Fruit fly (Drosophila melanogaster) whole organism, embryonic: Measurements from ENCODE around the gene ATP7.

Source experiments
- Blimp-1 ChIP-seq: fragments of 200-800 bp; sonication (Bioruptor generic); optimal IDR thresholded peaks from 3 replicates; lab custom pipeline; 2018; ENCODE audit warnings: missing biosample characterization, missing genetic modification characterization, mild to moderate bottlenecking, moderate library complexity, missing genetic modification reagents
- CG11085 ChIP-seq: fragments of 200-800 bp; sonication (Bioruptor generic); IDR thresholded peaks from 2 replicates; pipeline ENCODE4 v1.3.6; 2022; ENCODE audit warnings: missing biosample characterization, missing genetic modification characterization
- CG11456 ChIP-seq: fragments of 200-800 bp; sonication (Bioruptor generic); IDR thresholded peaks from 3 replicates; pipeline ENCODE4 v1.3.6; 2022; ENCODE audit warnings: missing biosample characterization, missing genetic modification characterization
- CG12104 ChIP-seq: fragments of 200-800 bp; sonication (Bioruptor generic); optimal IDR thresholded peaks from 3 replicates; lab custom pipeline; 2016; ENCODE audit warnings: missing biosample characterization, missing genetic modification characterization
- CG13624 ChIP-seq: fragments of 200-800 bp; sonication (Bioruptor generic); optimal IDR thresholded peaks from 2 replicates; lab custom pipeline; 2016; ENCODE audit warnings: missing biosample characterization, missing genetic modification characterization
- CG13894 ChIP-seq: fragments of 200-800 bp; sonication (Bioruptor generic); optimal IDR thresholded peaks from 3 replicates; lab custom pipeline; 2018; ENCODE audit warnings: missing biosample characterization, mild to moderate bottlenecking, missing genetic modification characterization, moderate library complexity
- CG14441 ChIP-seq: fragments of 200-800 bp; sonication (Bioruptor generic); IDR thresholded peaks from 2 replicates; pipeline ENCODE4 v1.3.6; 2022; ENCODE audit warnings: missing biosample characterization, missing genetic modification characterization
- CG1602 ChIP-seq: fragments of 200-800 bp; sonication (Bioruptor generic); optimal IDR thresholded peaks from 3 replicates; lab custom pipeline; 2016; ENCODE audit warnings: missing biosample characterization, missing genetic modification characterization
- CG1647 ChIP-seq: fragments of 200-800 bp; sonication (Bioruptor generic); optimal IDR thresholded peaks from 3 replicates; lab custom pipeline; 2016; ENCODE audit warnings: missing biosample characterization, missing genetic modification characterization
- CG17829 ChIP-seq: fragments of 200-800 bp; optimal IDR thresholded peaks from 2 replicates; lab custom pipeline; 2019; ENCODE audit warnings: missing biosample characterization, mild to moderate bottlenecking, missing genetic modification characterization, moderate library complexity
- CG18262 ChIP-seq: fragments of 200-800 bp; optimal IDR thresholded peaks from 3 replicates; lab custom pipeline; 2019; ENCODE audit warnings: missing biosample characterization, mild to moderate bottlenecking, missing genetic modification characterization, moderate library complexity
- CG2129 ChIP-seq: fragments of 200-800 bp; sonication (Bioruptor generic); IDR thresholded peaks from 2 replicates; pipeline ENCODE4 v1.3.6; 2022; ENCODE audit warnings: missing biosample characterization, missing genetic modification characterization; ENCODE audit not compliant: partially characterized antibody
- CG30020 ChIP-seq: fragments of 200-800 bp; optimal IDR thresholded peaks from 2 replicates; lab custom pipeline; 2019; ENCODE audit warnings: missing biosample characterization, mild to moderate bottlenecking, missing genetic modification characterization, moderate library complexity
- CG32772 ChIP-seq: fragments of 200-800 bp; sonication (Bioruptor generic); IDR thresholded peaks from 2 replicates; pipeline ENCODE4 v1.3.6; 2022; ENCODE audit warnings: missing biosample characterization, missing genetic modification characterization
- CG33213 ChIP-seq: fragments of 200-800 bp; sonication (Bioruptor generic); optimal IDR thresholded peaks from 3 replicates; lab custom pipeline; 2016; ENCODE audit warnings: missing biosample characterization, missing genetic modification characterization
- CG33557 ChIP-seq: fragments of 200-800 bp; sonication (Bioruptor generic); optimal IDR thresholded peaks from 2 replicates; lab custom pipeline; 2019; ENCODE audit warnings: missing biosample characterization, mild to moderate bottlenecking, missing genetic modification characterization, moderate library complexity
- CG4617 ChIP-seq: fragments of 200-800 bp; sonication (Bioruptor generic); optimal IDR thresholded peaks from 3 replicates; lab custom pipeline; 2016; ENCODE audit warnings: missing biosample characterization, missing genetic modification characterization, borderline replicate concordance
- CG7357 ChIP-seq: fragments of 200-800 bp; sonication (Bioruptor generic); IDR thresholded peaks from 3 replicates; pipeline ENCODE4 v1.3.6; 2022; ENCODE audit warnings: missing biosample characterization, missing genetic modification characterization
- CG7928 ChIP-seq: fragments of 200-800 bp; sonication (Bioruptor generic); optimal IDR thresholded peaks from 2 replicates; lab custom pipeline; 2017; ENCODE audit warnings: missing biosample characterization, mild to moderate bottlenecking, missing genetic modification characterization
- CG7963 ChIP-seq: fragments of 200-800 bp; sonication (Bioruptor generic); IDR thresholded peaks from 3 replicates; pipeline ENCODE4 v1.3.6; 2022; ENCODE audit warnings: missing biosample characterization, missing genetic modification characterization; ENCODE audit not compliant: partially characterized antibody
- CG8290 ChIP-seq, 3 experiments: fragments of 200-800 bp; sonication (Bioruptor generic); optimal IDR thresholded peaks; 2 replicates each; lab custom pipeline; 2016 to 2019; ENCODE audit warnings: missing biosample characterization in 3 of 3, missing genetic modification characterization in 3 of 3, mild to moderate bottlenecking in 2 of 3, moderate library complexity in 1 of 3
- CG8944 ChIP-seq: fragments of 200-800 bp; sonication (Bioruptor generic); optimal IDR thresholded peaks from 3 replicates; lab custom pipeline; 2016; ENCODE audit warnings: missing biosample characterization, missing genetic modification characterization
- CG9215 ChIP-seq: fragments of 200-800 bp; sonication (Bioruptor generic); IDR thresholded peaks from 2 replicates; pipeline ENCODE4 v1.3.6; 2022; ENCODE audit warnings: missing biosample characterization, missing genetic modification characterization
- CG9437 ChIP-seq: fragments of 200-800 bp; sonication (Bioruptor generic); optimal IDR thresholded peaks from 2 replicates; lab custom pipeline; 2018; ENCODE audit warnings: missing biosample characterization, mild to moderate bottlenecking, missing genetic modification characterization
- CG9609 ChIP-seq: fragments of 200-800 bp; sonication (Bioruptor generic); optimal IDR thresholded peaks from 3 replicates; lab custom pipeline; 2016; ENCODE audit warnings: missing biosample characterization, missing genetic modification characterization
- CrebB ChIP-seq: fragments of 200-800 bp; sonication (Bioruptor generic); optimal IDR thresholded peaks from 3 replicates; lab custom pipeline; 2018; ENCODE audit warnings: missing biosample characterization, mild to moderate bottlenecking, missing genetic modification characterization
- D19A ChIP-seq: fragments of 200-800 bp; optimal IDR thresholded peaks from 3 replicates; lab custom pipeline; 2019; ENCODE audit warnings: missing biosample characterization, mild to moderate bottlenecking, missing genetic modification characterization, moderate library complexity
- Dad ChIP-seq: fragments of 200-800 bp; sonication (Bioruptor generic); optimal IDR thresholded peaks from 3 replicates; lab custom pipeline; 2016; ENCODE audit warnings: missing biosample characterization, missing genetic modification characterization
- Dbx ChIP-seq: fragments of 200-800 bp; sonication (Bioruptor generic); IDR thresholded peaks from 3 replicates; pipeline ENCODE4 v1.3.6; 2022; ENCODE audit warnings: missing biosample characterization, missing genetic modification characterization
- Dfd ChIP-seq, 2 experiments: fragments of >200 bp; optimal IDR thresholded peaks; 2 replicates each; lab custom pipeline; 2017; ENCODE audit warnings: missing biosample characterization in 2 of 2, missing genetic modification characterization in 2 of 2
- Gug ChIP-seq: fragments of 200-800 bp; sonication (Bioruptor generic); IDR thresholded peaks from 4 replicates; pipeline ENCODE4 v1.3.6; 2022; ENCODE audit warnings: missing biosample characterization, missing genetic modification characterization
- HmgD ChIP-seq: fragments of 200-800 bp; sonication (Bioruptor generic); optimal IDR thresholded peaks from 3 replicates; lab custom pipeline; 2016; ENCODE audit warnings: missing biosample characterization, missing genetic modification characterization
- Mad ChIP-seq: fragments of 200-800 bp; sonication (Bioruptor generic); optimal IDR thresholded peaks from 2 replicates; lab custom pipeline; 2016; ENCODE audit warnings: missing biosample characterization, missing genetic modification characterization
- NC2β ChIP-seq: fragments of 200-800 bp; sonication (Bioruptor generic); optimal IDR thresholded peaks from 2 replicates; lab custom pipeline; 2016; ENCODE audit warnings: missing biosample characterization, missing genetic modification characterization
- Neu2 ChIP-seq: fragments of 200-800 bp; sonication (Bioruptor generic); optimal IDR thresholded peaks from 3 replicates; lab custom pipeline; 2016; ENCODE audit warnings: missing biosample characterization, missing genetic modification characterization, borderline replicate concordance
- PHDP ChIP-seq: fragments of 200-800 bp; sonication (Bioruptor generic); optimal IDR thresholded peaks from 3 replicates; lab custom pipeline; 2018; ENCODE audit warnings: missing biosample characterization, mild to moderate bottlenecking, missing genetic modification characterization, moderate library complexity
- Pdp1 ChIP-seq, 2 experiments: fragments of 200-800 bp; sonication (Bioruptor generic); optimal IDR thresholded peaks; 3 replicates each; lab custom pipeline; 2016; ENCODE audit warnings: missing biosample characterization in 2 of 2, missing genetic modification characterization in 2 of 2, mild to moderate bottlenecking in 1 of 2, moderate library complexity in 1 of 2
- Spps ChIP-seq: fragments of 200-800 bp; sonication (Bioruptor generic); optimal IDR thresholded peaks from 2 replicates; lab custom pipeline; 2018; ENCODE audit warnings: missing biosample characterization, mild to moderate bottlenecking, missing genetic modification characterization
- Taf1 ChIP-seq: fragments of 200-800 bp; sonication (Bioruptor generic); IDR thresholded peaks from 2 replicates; pipeline ENCODE4 v1.3.6; 2022; ENCODE audit warnings: missing biosample characterization, missing genetic modification characterization
- bsh ChIP-seq, 2 experiments: fragments of 200-800 bp; sonication (Bioruptor generic); optimal IDR thresholded peaks; 2 replicates each; lab custom pipeline; 2017 to 2018; ENCODE audit warnings: mild to moderate bottlenecking in 2 of 2, missing biosample characterization in 2 of 2, missing genetic modification characterization in 2 of 2, moderate library complexity in 1 of 2
- cas ChIP-seq: fragments of 200-800 bp; sonication (Bioruptor generic); IDR thresholded peaks from 2 replicates; pipeline ENCODE4 v1.3.6; 2022; ENCODE audit warnings: missing biosample characterization, missing genetic modification characterization
- gcm ChIP-seq: fragments of 200-800 bp; sonication (Bioruptor generic); optimal IDR thresholded peaks from 2 replicates; lab custom pipeline; 2019; ENCODE audit warnings: missing biosample characterization, mild to moderate bottlenecking, missing genetic modification characterization, moderate library complexity
- h ChIP-seq: fragments of >200 bp; optimal IDR thresholded peaks from 2 replicates; lab custom pipeline; 2017
- lab ChIP-seq: fragments of 200-800 bp; sonication (Bioruptor generic); optimal IDR thresholded peaks from 3 replicates; lab custom pipeline; 2017; ENCODE audit warnings: missing biosample characterization, missing genetic modification characterization, mild to moderate bottlenecking, moderate library complexity, missing genetic modification reagents
- nerfin-1 ChIP-seq: fragments of 200-800 bp; sonication (Bioruptor generic); optimal IDR thresholded peaks from 3 replicates; lab custom pipeline; 2019; ENCODE audit warnings: missing biosample characterization, mild to moderate bottlenecking, missing genetic modification characterization, moderate library complexity
- sima ChIP-seq: fragments of 200-800 bp; sonication (Bioruptor generic); optimal IDR thresholded peaks from 2 replicates; lab custom pipeline; 2016; ENCODE audit warnings: missing biosample characterization, missing genetic modification characterization
- slou ChIP-seq: fragments of 200-800 bp; sonication (Bioruptor generic); optimal IDR thresholded peaks from 3 replicates; lab custom pipeline; 2016; ENCODE audit warnings: missing biosample characterization, missing genetic modification characterization
- sob ChIP-seq: fragments of 200-800 bp; sonication (Bioruptor generic); IDR thresholded peaks from 2 replicates; pipeline ENCODE4 v1.3.6; 2022; ENCODE audit warnings: missing biosample characterization, missing genetic modification characterization
- sug ChIP-seq: fragments of 200-800 bp; optimal IDR thresholded peaks from 2 replicates; lab custom pipeline; 2019; ENCODE audit warnings: missing biosample characterization, mild to moderate bottlenecking, missing genetic modification characterization, moderate library complexity
- twi ChIP-seq: fragments of 200-800 bp; optimal IDR thresholded peaks from 2 replicates; lab custom pipeline; 2019; ENCODE audit warnings: missing biosample characterization, mild to moderate bottlenecking, missing genetic modification characterization, moderate library complexity
- vfl ChIP-seq: fragments of 200-800 bp; sonication (Bioruptor generic); optimal IDR thresholded peaks from 2 replicates; lab custom pipeline; 2016; ENCODE audit warnings: missing biosample characterization, missing genetic modification characterization

The ATP7 gene

DNA sequence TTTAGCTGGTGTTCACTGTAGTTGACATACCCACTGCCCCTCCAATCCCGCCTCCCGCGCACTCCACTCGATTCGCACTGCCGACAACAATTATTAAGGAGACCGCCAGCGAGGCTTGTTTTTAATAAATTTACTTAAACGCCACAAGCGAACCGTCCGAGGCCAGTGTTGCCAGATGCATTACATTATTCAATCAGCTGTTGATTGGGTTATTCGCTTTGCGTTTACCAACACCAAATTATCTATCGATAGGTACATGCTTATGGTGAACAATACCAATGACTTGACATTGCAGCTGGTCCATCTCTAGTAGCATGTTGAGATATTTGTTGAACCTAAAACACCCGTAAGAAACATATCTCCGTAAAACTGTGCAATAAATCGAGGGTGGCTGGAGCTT is 32.2 kb downstream of the ATP7 start, which contains the start of the genes CG10353 and SelG (continued):
- TF ChIP-seq Blimp-1 (no peak), CrebB (tag; lab: Kevin White, UChicago) (peak; percentile 21), nerfin-1 (tag; lab: Kevin White, UChicago) (peak; percentile 48), Dad (GFP tag; lab: Kevin White, UChicago) (peak; percentile 60), gcm (GFP tag; lab: Kevin White, UChicago) (no peak), CG13894 (tag; lab: Kevin White, UChicago) (peak; percentile 34), Dfd (GFP tag; optimal IDR thresholded peaks at IDR 0.05; lab: Kevin White, UChicago) (no peak), CG1602 (GFP tag; lab: Kevin White, UChicago) (no peak), slou (no peak), CG13624 (peak; percentile 59), CG4617 (GFP tag; lab: Kevin White, UChicago) (peak; percentile 71), twi (tag; lab: Kevin White, UChicago) (peak; percentile 4), NC2β (GFP tag; lab: Kevin White, UChicago) (peak; percentile 62), CG32772 (no peak), CG11456 (GFP tag; lab: Robert Waterston, UW) (peak; percentile 54; the same call in 1 of the 3 replicates), Dbx (GFP tag; lab: Robert Waterston, UW) (no peak), CG8944 (peak; percentile 46), HmgD (peak; percentile 53), sug (tag; lab: Kevin White, UChicago) (peak; percentile 31), CG18262 (tag; lab: Kevin White, UChicago) (peak; percentile 18), CG1647 (GFP tag; lab: Kevin White, UChicago) (peak; percentile 38), Mad (GFP tag; lab: Kevin White, UChicago) (no peak), cas (no peak), CG12104 (GFP tag; lab: Kevin White, UChicago) (no peak), vfl (GFP tag; lab: Kevin White, UChicago) (peak; percentile 49), h (lab: Kevin White, UChicago) (no peak), CG9215 (GFP tag; lab: Robert Waterston, UW) (0 out of 2 replicates have a peak, but pooled peaks have one; percentile 14), CG9609 (peak; percentile 28), CG33557 (no peak), CG30020 (peak; percentile 28), CG11085 (GFP tag; lab: Robert Waterston, UW) (no peak), lab (GFP tag; lab: Kevin White, UChicago) (peak; percentile 51), CG2129 (GFP tag; lab: Robert Waterston, UW) (peak; percentile 52), Taf1 (GFP tag; lab: Robert Waterston, UW) (no peak), CG33213 (peak; percentile 57), CG7357 (GFP tag; lab: Robert Waterston, UW) (no peak), CG14441 (GFP tag; lab: Robert Waterston, UW) (no peak), CG7963 (GFP tag; lab: Robert Waterston, UW) (peak; percentile 63; the same call in 2 of the 3 replicates), CG8290 (GFP tag; optimal IDR thresholded peaks at IDR 0.05; lab: Kevin White, UChicago) (peak; percentile 48), CG8290 (tag; optimal IDR thresholded peaks at IDR 0.05; lab: Kevin White, UChicago) (peak in 1 of 2 experiments; percentile 85), Spps (tag; lab: Kevin White, UChicago) (no peak), CG9437 (no peak), Pdp1 (GFP tag; optimal IDR thresholded peaks at IDR 0.05; lab: Kevin White, UChicago) (peak; percentile 30 to 77), Gug (GFP tag; lab: Robert Waterston, UW) (no peak), sima (GFP tag; lab: Kevin White, UChicago) (no peak), sob (peak; percentile 53), CG7928 (no peak), bsh (GFP tag; optimal IDR thresholded peaks at IDR 0.05; lab: Kevin White, UChicago) (no peak), D19A (tag; lab: Kevin White, UChicago) (peak; percentile 33), Neu2 (GFP tag; lab: Kevin White, UChicago) (no peak), CG17829 (tag; lab: Kevin White, UChicago) (peak; percentile 51), PHDP (peak; percentile 21)
